Worm (Caenorhabditis elegans): ENCODE data around the gene T20B12.5.
A peak's percentile ranks its signal among the peaks of the same experiment; 100 is the strongest.

DNA sequence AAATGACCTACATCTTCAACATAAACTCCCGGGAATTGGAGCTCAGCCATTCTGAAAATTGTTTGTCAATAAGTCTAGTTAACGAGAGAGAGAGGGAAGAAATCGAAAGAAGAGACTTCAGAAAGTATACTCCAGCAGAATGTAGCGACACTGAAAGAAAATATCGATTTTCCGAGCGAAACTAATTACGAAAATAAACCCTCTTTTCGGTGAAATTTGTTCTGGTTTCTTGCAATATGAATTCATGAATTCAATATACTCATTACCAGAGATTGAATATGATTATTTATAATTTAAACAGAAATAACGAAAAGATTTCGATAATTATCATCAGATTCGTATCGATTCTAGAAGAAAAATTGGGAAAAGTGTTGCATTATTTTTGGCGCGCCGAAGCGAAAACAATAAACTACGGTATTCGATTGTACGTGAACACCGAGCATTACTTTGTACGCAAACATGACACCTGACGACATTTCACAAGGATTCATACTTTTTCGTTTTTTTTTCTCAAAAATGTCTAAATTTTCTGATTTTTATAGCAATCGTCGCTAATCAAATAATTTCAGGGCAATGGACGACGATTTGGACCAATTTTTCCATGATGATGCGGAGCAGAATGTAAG is 14.7 kb upstream of the T20B12.5 start, which contains the start of the genes hmg-4 and T20B12.3:
- no peak for TF ChIP-seq unc-62 (GFP tag; optimal IDR thresholded peaks at IDR 0.05 in 1 of 2)
- TF ChIP-seq unc-62 (tag; optimal IDR thresholded peaks at IDR 0.05): no peak
- peak; percentile 61 for TF ChIP-seq dpl-1 (GFP tag; optimal IDR thresholded peaks at IDR 0.05)
- no peak for TF ChIP-seq lin-13 (GFP tag; optimal IDR thresholded peaks at IDR 0.05)
- peak; percentile 34 for TF ChIP-seq mep-1 (tag; optimal IDR thresholded peaks at IDR 0.05)
- no peak for TF ChIP-seq php-3 (GFP tag; IDR thresholded peaks at IDR 0.05)
- no peak for TF ChIP-seq mdl-1 (tag; optimal IDR thresholded peaks at IDR 0.05)
- no peak for TF ChIP-seq ztf-11 (tag; optimal IDR thresholded peaks at IDR 0.05)
- no peak for TF ChIP-seq spr-3 (GFP tag; optimal IDR thresholded peaks at IDR 0.05)
- no peak for TF ChIP-seq nhr-28 (tag; optimal IDR thresholded peaks at IDR 0.05)
- no peak for TF ChIP-seq dmd-6 (GFP tag; IDR thresholded peaks at IDR 0.05)
- TF ChIP-seq pha-4 (GFP tag; IDR thresholded peaks at IDR 0.05): no peak
- no peak for TF ChIP-seq pha-4 (tag; optimal IDR thresholded peaks at IDR 0.05)
- no peak for TF ChIP-seq mdt-29 (GFP tag; IDR thresholded peaks at IDR 0.05)
- TF ChIP-seq ZK546.5 (tag; optimal IDR thresholded peaks at IDR 0.05): no peak
- no peak for TF ChIP-seq F10B5.3 (tag; optimal IDR thresholded peaks at IDR 0.05)
